Worm (Caenorhabditis elegans) whole organism, young adult: ENCODE results near the gene ncs-6.
A peak's percentile ranks its signal among the peaks of the same experiment; 100 is the strongest.
"Not testable (repeated sequence)": the region's sequence is repeated elsewhere in the genome, so short reads cannot be mapped to it uniquely, and the experiment has no call there.

ENCODE experiments used
- B0261.1 ChIP-seq: sonication (generic microtip); optimal IDR thresholded peaks from 2 replicates; lab custom pipeline; 2016; ENCODE audit warnings: mild to moderate bottlenecking, missing genetic modification characterization, moderate library complexity, missing compliant biosample characterization
- F33H1.4 ChIP-seq: fragments of 200-800 bp; sonication (Bioruptor generic); IDR thresholded peaks from 2 replicates; pipeline ENCODE4 v1.3.6; 2022; ENCODE audit warnings: missing genetic modification reagents, missing genetic modification characterization, missing compliant biosample characterization
- F37B4.10 ChIP-seq: fragments of 200-800 bp; sonication (Bioruptor generic); IDR thresholded peaks from 2 replicates; pipeline ENCODE4 v1.3.6; 2022; ENCODE audit warnings: missing genetic modification characterization, missing compliant biosample characterization
- F57C9.4 ChIP-seq: sonication (generic microtip); optimal IDR thresholded peaks from 2 replicates; lab custom pipeline; 2017; ENCODE audit warnings: mild to moderate bottlenecking, missing genetic modification characterization, missing compliant biosample characterization
- T07F8.4 ChIP-seq: sonication (generic microtip); optimal IDR thresholded peaks from 2 replicates; lab custom pipeline; 2016; ENCODE audit warnings: mild to moderate bottlenecking, missing genetic modification characterization, moderate library complexity, missing compliant biosample characterization
- aptf-3 ChIP-seq: fragments of 200-800 bp; sonication (Bioruptor generic); IDR thresholded peaks from 2 replicates; pipeline ENCODE4 v1.3.6; 2022; ENCODE audit warnings: missing genetic modification characterization, missing compliant biosample characterization
- atf-7 ChIP-seq: sonication (generic microtip); optimal IDR thresholded peaks from 2 replicates; lab custom pipeline; 2017; ENCODE audit warnings: mild to moderate bottlenecking, missing genetic modification characterization, missing compliant biosample characterization
- attf-6 ChIP-seq: fragments of 200-800 bp; sonication (Bioruptor generic); IDR thresholded peaks from 2 replicates; pipeline ENCODE4 v1.3.6; 2022; ENCODE audit warnings: missing genetic modification reagents, missing genetic modification characterization, missing compliant biosample characterization
- bed-2 ChIP-seq: fragments of 200-800 bp; sonication (Bioruptor generic); IDR thresholded peaks from 2 replicates; pipeline ENCODE4 v1.3.6; 2022; ENCODE audit warnings: missing genetic modification reagents, missing genetic modification characterization, missing compliant biosample characterization
- cebp-2 ChIP-seq: fragments of 200-800 bp; sonication (Bioruptor generic); IDR thresholded peaks from 2 replicates; pipeline ENCODE4 v1.3.6; 2022; ENCODE audit warnings: missing genetic modification characterization, missing compliant biosample characterization
- ceh-100 ChIP-seq: fragments of 200-800 bp; sonication (Bioruptor generic); IDR thresholded peaks from 2 replicates; pipeline ENCODE4 v1.3.6; 2022; ENCODE audit warnings: missing genetic modification reagents, missing genetic modification characterization, missing compliant biosample characterization
- ceh-91 ChIP-seq: fragments of 200-800 bp; sonication (Bioruptor generic); IDR thresholded peaks from 2 replicates; pipeline ENCODE4 v1.3.6; 2022; ENCODE audit warnings: missing genetic modification reagents, missing genetic modification characterization, missing compliant biosample characterization
- chd-7 ChIP-seq: sonication (generic microtip); optimal IDR thresholded peaks from 2 replicates; lab custom pipeline; 2016; ENCODE audit warnings: mild to moderate bottlenecking, missing genetic modification characterization, moderate library complexity, missing compliant biosample characterization
- die-1 ChIP-seq: sonication (generic microtip); optimal IDR thresholded peaks from 2 replicates; lab custom pipeline; 2016; ENCODE audit warnings: missing genotype, mild to moderate bottlenecking, missing genetic modification characterization, missing compliant biosample characterization
- dox-1 ChIP-seq: fragments of 200-800 bp; sonication (Bioruptor generic); IDR thresholded peaks from 2 replicates; pipeline ENCODE4 v1.3.6; 2022; ENCODE audit warnings: missing genetic modification reagents, missing genetic modification characterization, missing compliant biosample characterization
- efl-1 ChIP-seq: fragments of 150-350 bp; optimal IDR thresholded peaks from 2 replicates; lab custom pipeline; 2014; ENCODE audit warnings: missing biosample characterization, missing genetic modification reagents, missing genetic modification characterization
- ets-4 ChIP-seq: fragments of 200-800 bp; sonication (Bioruptor generic); optimal IDR thresholded peaks from 2 replicates; lab custom pipeline; 2018; ENCODE audit warnings: mild to moderate bottlenecking, missing genetic modification characterization, missing compliant biosample characterization
- fkh-3 ChIP-seq: sonication (generic microtip); optimal IDR thresholded peaks from 2 replicates; lab custom pipeline; 2016; ENCODE audit warnings: mild to moderate bottlenecking, missing genetic modification characterization, missing compliant biosample characterization
- gei-17 ChIP-seq: fragments of 200-800 bp; sonication (Bioruptor generic); optimal IDR thresholded peaks from 2 replicates; lab custom pipeline; 2018; ENCODE audit warnings: mild to moderate bottlenecking, missing genetic modification characterization, missing compliant biosample characterization
- hmg-20 ChIP-seq: fragments of 200-800 bp; sonication (Bioruptor generic); IDR thresholded peaks from 2 replicates; pipeline ENCODE4 v1.3.6; 2022; ENCODE audit warnings: missing genetic modification reagents, missing genetic modification characterization, missing compliant biosample characterization
- hrde-1 ChIP-seq: sonication (generic microtip); optimal IDR thresholded peaks from 2 replicates; lab custom pipeline; 2016; ENCODE audit warnings: missing genetic modification characterization, mild to moderate bottlenecking, missing compliant biosample characterization, moderate library complexity, missing genotype, missing genetic modification reagents, borderline replicate concordance
- let-526 ChIP-seq: fragments of 200-800 bp; sonication (Bioruptor generic); IDR thresholded peaks from 2 replicates; pipeline ENCODE4 v1.3.6; 2022; ENCODE audit warnings: missing genetic modification reagents, missing genetic modification characterization, missing compliant biosample characterization
- let-607 ChIP-seq, 2 experiments: fragments of 200-800 bp in 1 of 2; sonication (Bioruptor generic) in 1 of 2; sonication (generic microtip) in 1 of 2; optimal IDR thresholded peaks; 2 replicates each; lab custom pipeline; 2016 to 2018; ENCODE audit warnings: mild to moderate bottlenecking in 2 of 2, missing compliant biosample characterization in 2 of 2, missing genetic modification characterization in 2 of 2, moderate library complexity in 2 of 2, missing genotype in 1 of 2
- lsl-1 ChIP-seq: fragments of 200-800 bp; sonication (Bioruptor generic); optimal IDR thresholded peaks from 2 replicates; lab custom pipeline; 2018; ENCODE audit warnings: mild to moderate bottlenecking, missing genetic modification characterization, moderate library complexity, missing compliant biosample characterization
- madf-6 ChIP-seq: fragments of 200-800 bp; sonication (Bioruptor generic); IDR thresholded peaks from 2 replicates; pipeline ENCODE4 v1.3.6; 2022; ENCODE audit warnings: missing genetic modification reagents, missing genetic modification characterization, missing compliant biosample characterization
- nfya-2 ChIP-seq: fragments of 200-800 bp; sonication (Bioruptor generic); IDR thresholded peaks from 2 replicates; pipeline ENCODE4 v1.3.6; 2022; ENCODE audit warnings: missing genetic modification reagents, missing genetic modification characterization, missing compliant biosample characterization
- pbrm-1 ChIP-seq: fragments of 200-800 bp; sonication (Bioruptor generic); IDR thresholded peaks from 2 replicates; pipeline ENCODE4 v1.3.6; 2022; ENCODE audit warnings: missing genetic modification reagents, missing genetic modification characterization, missing compliant biosample characterization
- rcor-1 ChIP-seq: fragments of 200-800 bp; sonication (Bioruptor generic); IDR thresholded peaks from 2 replicates; pipeline ENCODE4 v1.3.6; 2022; ENCODE audit warnings: missing genetic modification reagents, missing genetic modification characterization, missing compliant biosample characterization
- rpc-1 ChIP-seq, 2 experiments: fragments of 150-350 bp in 1 of 2; sonication (generic microtip) in 1 of 2; optimal IDR thresholded peaks; 2 replicates each; lab custom pipeline; 2014 to 2018; ENCODE audit warnings: missing biosample characterization in 1 of 2, missing genetic modification characterization in 1 of 2, missing genetic modification reagents in 1 of 2, missing genotype in 1 of 2
- snpc-1.1 ChIP-seq: sonication (generic microtip); optimal IDR thresholded peaks from 2 replicates; lab custom pipeline; 2017; ENCODE audit warnings: missing genetic modification characterization, mild to moderate bottlenecking, missing compliant biosample characterization, antibody characterized with exemption, moderate library complexity, missing genotype, missing genetic modification reagents; ENCODE audit not compliant: insufficient read depth
- snpc-1.3 ChIP-seq: sonication (generic microtip); optimal IDR thresholded peaks from 2 replicates; lab custom pipeline; 2017; ENCODE audit warnings: missing genetic modification characterization, mild to moderate bottlenecking, missing compliant biosample characterization, antibody characterized with exemption, moderate library complexity, missing genotype, missing genetic modification reagents; ENCODE audit not compliant: insufficient read depth
- snpc-3.4 ChIP-seq: sonication (generic microtip); optimal IDR thresholded peaks from 2 replicates; lab custom pipeline; 2017; ENCODE audit warnings: missing genetic modification characterization, mild to moderate bottlenecking, missing compliant biosample characterization, antibody characterized with exemption, moderate library complexity, missing genotype, missing genetic modification reagents
- snpc-4 ChIP-seq, 5 experiments: fragments of 150-350 bp in 1 of 5; sonication (generic microtip) in 4 of 5; optimal IDR thresholded peaks; 2 replicates each; lab custom pipeline; 2014 to 2018; ENCODE audit warnings: missing genetic modification characterization in 5 of 5, missing biosample characterization in 3 of 5, antibody characterized with exemption in 2 of 5, mild to moderate bottlenecking in 2 of 5, missing compliant biosample characterization in 2 of 5, missing genotype in 2 of 5, moderate library complexity in 2 of 5, missing genetic modification reagents in 1 of 5
- sptf-2 ChIP-seq: fragments of 200-800 bp; sonication (Bioruptor generic); optimal IDR thresholded peaks from 2 replicates; lab custom pipeline; 2018; ENCODE audit warnings: mild to moderate bottlenecking, missing genetic modification characterization, missing compliant biosample characterization
- tbp1 ChIP-seq: fragments of 200-800 bp; sonication (Bioruptor generic); optimal IDR thresholded peaks from 2 replicates; lab custom pipeline; 2018; ENCODE audit warnings: mild to moderate bottlenecking, missing genetic modification characterization, missing compliant biosample characterization
- tlf-1 ChIP-seq: fragments of 200-800 bp; sonication (Bioruptor generic); optimal IDR thresholded peaks from 2 replicates; lab custom pipeline; 2018; ENCODE audit warnings: mild to moderate bottlenecking, missing genetic modification characterization, missing compliant biosample characterization
- xnd-1 ChIP-seq: sonication (generic microtip); optimal IDR thresholded peaks from 2 replicates; lab custom pipeline; 2016; ENCODE audit warnings: missing genotype, missing genetic modification reagents, missing genetic modification characterization, missing compliant biosample characterization
- zim-3 ChIP-seq: sonication (generic microtip); optimal IDR thresholded peaks from 2 replicates; lab custom pipeline; 2017; ENCODE audit warnings: mild to moderate bottlenecking, missing genetic modification characterization, moderate library complexity, missing compliant biosample characterization
- ztf-28 ChIP-seq: fragments of 200-800 bp; sonication (Bioruptor generic); IDR thresholded peaks from 2 replicates; pipeline ENCODE4 v1.3.6; 2022; ENCODE audit warnings: missing genetic modification reagents, missing genetic modification characterization, missing compliant biosample characterization

Gene ncs-6

ce11 chrII:3567576-3567975 is 39.3 kb upstream of the ncs-6 start (continued):
- TF ChIP-seq snpc-1.1 (tag; lab: Kevin White, UChicago): peak; percentile 80
- peak; percentile 22 for TF ChIP-seq ets-4
- TF ChIP-seq madf-6: peak; percentile 74
- TF ChIP-seq let-526 (GFP tag; lab: Robert Waterston, UW): 0 out of 2 replicates have a peak, but pooled peaks have one; percentile 41
- TF ChIP-seq die-1 (tag; lab: Kevin White, UChicago): peak; percentile 83
- peak; percentile 70 for TF ChIP-seq atf-7
- 0 out of 2 replicates have a peak, but pooled peaks have one; percentile 25 for TF ChIP-seq F37B4.10 (GFP tag; lab: Robert Waterston, UW)
- peak; percentile 57 for TF ChIP-seq chd-7 (tag; lab: Kevin White, UChicago)
- peak; percentile 68 for TF ChIP-seq hrde-1 (tag; lab: Kevin White, UChicago)
- peak; percentile 65 for TF ChIP-seq T07F8.4 (tag; lab: Kevin White, UChicago)
- peak; percentile 78 for TF ChIP-seq bed-2 (GFP tag; lab: Robert Waterston, UW)
- TF ChIP-seq attf-6 (GFP tag; lab: Robert Waterston, UW): peak; percentile 60
- peak; percentile 2 for TF ChIP-seq gei-17 (GFP tag; lab: Kevin White, UChicago)
- 0 out of 2 replicates have a peak, but pooled peaks have one; percentile 59 for TF ChIP-seq nfya-2 (GFP tag; lab: Robert Waterston, UW)
- TF ChIP-seq zim-3 (tag; lab: Kevin White, UChicago): peak; percentile 73
- peak; percentile 98 for TF ChIP-seq tbp1 (GFP tag; lab: Kevin White, UChicago)
- TF ChIP-seq tlf-1: peak; percentile 29
- peak; percentile 76 for TF ChIP-seq pbrm-1 (GFP tag; lab: Robert Waterston, UW)
- peak; percentile 83 for TF ChIP-seq cebp-2
- peak; percentile 18 for TF ChIP-seq fkh-3 (tag; lab: Kevin White, UChicago)
- peak; percentile 47 for TF ChIP-seq snpc-1.3 (tag; lab: Kevin White, UChicago)
- peak; percentile 2 for TF ChIP-seq F57C9.4
- TF ChIP-seq aptf-3 (GFP tag; lab: Robert Waterston, UW): 0 out of 2 replicates have a peak, but pooled peaks have one; percentile 11
- peak; percentile 84 for TF ChIP-seq rpc-1 (optimal IDR thresholded peaks at IDR 0.05; lab: Kevin White, UChicago)
- TF ChIP-seq rpc-1 (tag; optimal IDR thresholded peaks at IDR 0.05; lab: Kevin White, UChicago): peak; percentile 86
- TF ChIP-seq lsl-1 (GFP tag; lab: Kevin White, UChicago): peak; percentile 61
- peak; percentile 22 for TF ChIP-seq efl-1 (GFP tag; lab: Kevin White, UChicago)
- TF ChIP-seq sptf-2 (GFP tag; lab: Kevin White, UChicago): peak; percentile 41
- peak; percentile 56 for TF ChIP-seq F33H1.4 (GFP tag; lab: Robert Waterston, UW)
- 0 out of 2 replicates have a peak, but pooled peaks have one; percentile 66 for TF ChIP-seq hmg-20 (GFP tag; lab: Robert Waterston, UW)
- TF ChIP-seq ceh-100 (GFP tag; lab: Robert Waterston, UW): peak; percentile 41
- peak; percentile 69 for TF ChIP-seq dox-1
- not testable (repeated sequence) for TF ChIP-seq snpc-4 (GFP tag; optimal IDR thresholded peaks at IDR 0.05; lab: Kevin White, UChicago)
- TF ChIP-seq snpc-4 (tag; optimal IDR thresholded peaks at IDR 0.05; lab: Kevin White, UChicago): peak in 2 of 4 experiments; percentile 61 to 85
- TF ChIP-seq snpc-3.4 (tag; lab: Kevin White, UChicago): peak; percentile 83
- TF ChIP-seq rcor-1 (GFP tag; lab: Robert Waterston, UW): peak; percentile 65; the same call in 1 of the 2 replicates
- peak; percentile 44 for TF ChIP-seq xnd-1 (tag; lab: Kevin White, UChicago)
- peak; percentile 91 for TF ChIP-seq B0261.1
- TF ChIP-seq let-607 (tag; optimal IDR thresholded peaks at IDR 0.05; lab: Kevin White, UChicago): peak in 1 of 2 experiments; percentile 31
- peak; percentile 57 for TF ChIP-seq ceh-91 (GFP tag; lab: Robert Waterston, UW)
- TF ChIP-seq ztf-28 (GFP tag; lab: Robert Waterston, UW): peak; percentile 65; the same call in 1 of the 2 replicates
